Fruit fly (Drosophila melanogaster) S2 (cell line): ENCODE results near the gene PolD1.

Source experiments
- CG8478 ChIP-seq: fragments of >200 bp; optimal IDR thresholded peaks from 2 replicates; lab custom pipeline; 2018
- CTCF ChIP-seq, 2 experiments: fragments of >200 bp; optimal IDR thresholded peaks; 2 replicates each; lab custom pipeline; 2018

dm6 chr3L:16037048-16037477, 49.4 kb upstream of the PolD1 start:
- TF ChIP-seq CG8478 (lab: Kevin White, UChicago) (no peak), CTCF (optimal IDR thresholded peaks at IDR 0.05; lab: Kevin White, UChicago) (peak; percentile 55 to 73)
